Fruit fly (Drosophila melanogaster) whole organism, wandering third instar larva: ENCODE results near the gene CtIP.

ENCODE experiments used
- CrebA ChIP-seq: fragments of 200-800 bp; sonication (Bioruptor generic); optimal IDR thresholded peaks from 2 replicates; lab custom pipeline; 2016; ENCODE audit warnings: missing biosample characterization, mild to moderate bottlenecking, missing genetic modification characterization, borderline replicate concordance
- Dfd ChIP-seq: fragments of >200 bp; optimal IDR thresholded peaks from 2 replicates; lab custom pipeline; 2017; ENCODE audit warnings: missing biosample characterization, missing genetic modification characterization
- Hr78 ChIP-seq: fragments of >200 bp; optimal IDR thresholded peaks from 2 replicates; lab custom pipeline; 2017; ENCODE audit warnings: missing biosample characterization, missing genetic modification characterization
- Hr83 ChIP-seq: fragments of 200-300 bp; sonication (Bioruptor generic); optimal IDR thresholded peaks from 2 replicates; lab custom pipeline; 2016; ENCODE audit warnings: missing biosample characterization, mild to moderate bottlenecking, missing genetic modification characterization, moderate library complexity; ENCODE audit not compliant: poor library complexity, severe bottlenecking
- OdsH ChIP-seq: fragments of 200-800 bp; sonication (Bioruptor generic); optimal IDR thresholded peaks from 2 replicates; lab custom pipeline; 2016; ENCODE audit warnings: missing biosample characterization, mild to moderate bottlenecking, missing genetic modification characterization
- br ChIP-seq: fragments of 200-800 bp; sonication (Bioruptor generic); optimal IDR thresholded peaks from 2 replicates; lab custom pipeline; 2016; ENCODE audit warnings: missing biosample characterization, missing genetic modification characterization
- dmrt93B ChIP-seq: fragments of 200-800 bp; sonication (Bioruptor generic); optimal IDR thresholded peaks from 2 replicates; lab custom pipeline; 2018; ENCODE audit warnings: missing biosample characterization, mild to moderate bottlenecking, missing genetic modification characterization
- ey ChIP-seq: fragments of 200-800 bp; sonication (Bioruptor generic); optimal IDR thresholded peaks from 2 replicates; lab custom pipeline; 2016; ENCODE audit warnings: missing biosample characterization, missing genetic modification characterization
- fru ChIP-seq: fragments of 200-800 bp; sonication (Bioruptor generic); optimal IDR thresholded peaks from 3 replicates; lab custom pipeline; 2016; ENCODE audit warnings: missing biosample characterization, mild to moderate bottlenecking, missing genetic modification characterization
- jim ChIP-seq: fragments of 175-275, 200-325 bp; sonication (Bioruptor generic); optimal IDR thresholded peaks from 2 replicates; lab custom pipeline; 2016; ENCODE audit warnings: missing biosample characterization, mild to moderate bottlenecking, missing genetic modification characterization
- pan ChIP-seq: fragments of >200 bp; optimal IDR thresholded peaks from 2 replicates; lab custom pipeline; 2017
- sv ChIP-seq: fragments of 200-800 bp; sonication (Bioruptor generic); optimal IDR thresholded peaks from 3 replicates; lab custom pipeline; 2016; ENCODE audit warnings: missing biosample characterization, missing genetic modification characterization

DNA sequence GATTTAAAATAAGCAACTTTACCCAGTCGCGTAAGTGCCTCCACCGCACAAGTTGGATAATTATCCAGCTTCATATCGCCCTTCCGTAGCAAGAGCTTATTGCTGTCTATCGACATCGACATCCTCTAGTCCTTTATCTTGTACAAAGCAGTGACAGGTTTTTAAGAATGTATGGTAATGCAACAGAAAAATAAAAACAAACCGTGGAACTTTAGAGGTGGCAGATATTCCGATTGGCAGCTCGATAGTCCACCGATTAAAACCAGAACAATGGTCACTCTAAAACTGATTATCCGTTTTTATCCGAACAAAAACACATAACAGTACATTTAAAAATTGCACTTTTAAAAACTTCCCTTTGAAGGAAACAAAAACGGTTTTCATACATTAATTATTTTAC, 8.6 kb upstream of the CtIP start, which contains the start of gene CG5274:
- TF ChIP-seq OdsH (GFP tag; lab: Kevin White, UChicago) (no peak), fru (GFP tag; lab: Kevin White, UChicago) (no peak), ey (GFP tag; lab: Kevin White, UChicago) (no peak), CrebA (no peak), pan (lab: Kevin White, UChicago) (no peak), Dfd (GFP tag; lab: Kevin White, UChicago) (no peak), sv (GFP tag; lab: Kevin White, UChicago) (no peak), jim (GFP tag; lab: Kevin White, UChicago) (no peak), dmrt93B (GFP tag; lab: Kevin White, UChicago) (no peak), Hr78 (no peak), br (no peak), Hr83 (no peak)
